Fruit fly (Drosophila melanogaster) whole organism, embryonic: ENCODE measurements around the gene TrpRS.

Source experiments
- CG10565 ChIP-seq: fragments of 200-800 bp; sonication (Bioruptor generic); optimal IDR thresholded peaks from 3 replicates; lab custom pipeline; 2016; ENCODE audit warnings: missing biosample characterization, mild to moderate bottlenecking, missing genetic modification characterization
- CG11085 ChIP-seq: fragments of 200-800 bp; sonication (Bioruptor generic); IDR thresholded peaks from 2 replicates; pipeline ENCODE4 v1.3.6; 2022; ENCODE audit warnings: missing biosample characterization, missing genetic modification characterization
- CG11695 ChIP-seq: fragments of 200-800 bp; sonication (Bioruptor generic); IDR thresholded peaks from 3 replicates; pipeline ENCODE4 v1.3.6; 2022; ENCODE audit warnings: missing biosample characterization, missing genetic modification characterization
- CG11696 ChIP-seq: fragments of 200-800 bp; sonication (Bioruptor generic); IDR thresholded peaks from 2 replicates; pipeline ENCODE4 v1.3.6; 2022; ENCODE audit warnings: missing biosample characterization, missing genetic modification characterization
- CG13123 ChIP-seq: fragments of 200-800 bp; sonication (Bioruptor generic); optimal IDR thresholded peaks from 2 replicates; lab custom pipeline; 2016; ENCODE audit warnings: missing biosample characterization, missing genetic modification characterization
- CG13287 ChIP-seq: fragments of 200-800 bp; sonication (Bioruptor generic); IDR thresholded peaks from 2 replicates; pipeline ENCODE4 v1.3.6; 2022; ENCODE audit warnings: missing biosample characterization, missing genetic modification characterization; ENCODE audit not compliant: partially characterized antibody
- CG13624 ChIP-seq: fragments of 200-800 bp; sonication (Bioruptor generic); optimal IDR thresholded peaks from 2 replicates; lab custom pipeline; 2016; ENCODE audit warnings: missing biosample characterization, missing genetic modification characterization
- CG16815 ChIP-seq: fragments of 200-800 bp; sonication (Bioruptor generic); optimal IDR thresholded peaks from 3 replicates; lab custom pipeline; 2017; ENCODE audit warnings: missing biosample characterization, mild to moderate bottlenecking, missing genetic modification characterization
- CG17328 ChIP-seq: fragments of 200-800 bp; sonication (Bioruptor generic); IDR thresholded peaks from 2 replicates; pipeline ENCODE4 v1.3.6; 2022; ENCODE audit warnings: missing biosample characterization, missing genetic modification characterization
- CG18764 ChIP-seq: fragments of 200-800 bp; sonication (Bioruptor generic); optimal IDR thresholded peaks from 3 replicates; lab custom pipeline; 2016; ENCODE audit warnings: missing biosample characterization, missing genetic modification characterization
- CG30020 ChIP-seq: fragments of 200-800 bp; optimal IDR thresholded peaks from 2 replicates; lab custom pipeline; 2019; ENCODE audit warnings: missing biosample characterization, mild to moderate bottlenecking, missing genetic modification characterization, moderate library complexity
- CG3281 ChIP-seq: fragments of 200-800 bp; sonication (Bioruptor generic); optimal IDR thresholded peaks from 3 replicates; lab custom pipeline; 2017; ENCODE audit warnings: missing biosample characterization, mild to moderate bottlenecking, missing genetic modification characterization
- CG6765 ChIP-seq: fragments of 200-800 bp; sonication (Bioruptor generic); optimal IDR thresholded peaks from 3 replicates; lab custom pipeline; 2017; ENCODE audit warnings: missing biosample characterization, mild to moderate bottlenecking, missing genetic modification characterization
- CG8089 ChIP-seq: fragments of 200-800 bp; sonication (Bioruptor generic); optimal IDR thresholded peaks from 3 replicates; lab custom pipeline; 2016; ENCODE audit warnings: missing biosample characterization, missing genetic modification characterization
- CG8281 ChIP-seq: fragments of 200-800 bp; sonication (Bioruptor generic); optimal IDR thresholded peaks from 2 replicates; lab custom pipeline; 2018; ENCODE audit warnings: missing biosample characterization, mild to moderate bottlenecking, missing genetic modification characterization, moderate library complexity
- CG9609 ChIP-seq: fragments of 200-800 bp; sonication (Bioruptor generic); optimal IDR thresholded peaks from 3 replicates; lab custom pipeline; 2016; ENCODE audit warnings: missing biosample characterization, missing genetic modification characterization
- Chrac-16 ChIP-seq: fragments of 200-800 bp; sonication (Bioruptor generic); optimal IDR thresholded peaks from 3 replicates; lab custom pipeline; 2016; ENCODE audit warnings: missing biosample characterization, missing genetic modification characterization
- CkIIα-i1 ChIP-seq: fragments of 200-800 bp; sonication (Bioruptor generic); IDR thresholded peaks from 2 replicates; pipeline ENCODE4 v1.3.6; 2022; ENCODE audit warnings: missing biosample characterization, missing genetic modification characterization
- Dbx ChIP-seq: fragments of 200-800 bp; sonication (Bioruptor generic); IDR thresholded peaks from 3 replicates; pipeline ENCODE4 v1.3.6; 2022; ENCODE audit warnings: missing biosample characterization, missing genetic modification characterization
- Dip2 ChIP-seq: fragments of 200-800 bp; sonication (Bioruptor generic); IDR thresholded peaks from 2 replicates; pipeline ENCODE4 v1.3.6; 2022; ENCODE audit warnings: missing biosample characterization, missing genetic modification characterization
- Dll ChIP-seq: fragments of 200-800 bp; sonication (Bioruptor generic); IDR thresholded peaks from 4 replicates; pipeline ENCODE4 v1.3.6; 2022; ENCODE audit warnings: missing biosample characterization, missing genetic modification characterization; ENCODE audit not compliant: partially characterized antibody
- Fer3 ChIP-seq: fragments of 200-800 bp; sonication (Bioruptor generic); optimal IDR thresholded peaks from 2 replicates; lab custom pipeline; 2018; ENCODE audit warnings: missing biosample characterization, mild to moderate bottlenecking, missing genetic modification characterization, moderate library complexity
- HLH54F ChIP-seq: fragments of 200-800 bp; sonication (Bioruptor generic); optimal IDR thresholded peaks from 3 replicates; lab custom pipeline; 2016; ENCODE audit warnings: missing biosample characterization, missing genetic modification characterization
- Kr ChIP-seq: fragments of 200-800 bp; sonication (Bioruptor generic); optimal IDR thresholded peaks from 2 replicates; lab custom pipeline; 2017; ENCODE audit warnings: missing biosample characterization, mild to moderate bottlenecking, missing genetic modification characterization
- NK7.1 ChIP-seq: fragments of 200-800 bp; sonication (Bioruptor generic); optimal IDR thresholded peaks from 3 replicates; lab custom pipeline; 2016; ENCODE audit warnings: missing biosample characterization, missing genetic modification characterization
- Oli ChIP-seq: fragments of 200-800 bp; sonication (Bioruptor generic); optimal IDR thresholded peaks from 2 replicates; lab custom pipeline; 2018; ENCODE audit warnings: missing biosample characterization, mild to moderate bottlenecking, missing genetic modification characterization, moderate library complexity
- Poxn ChIP-seq: fragments of 200-800 bp; sonication (Bioruptor generic); IDR thresholded peaks from 2 replicates; pipeline ENCODE4 v1.3.6; 2022; ENCODE audit warnings: missing biosample characterization, missing genetic modification characterization
- Sox102F ChIP-seq: fragments of 200-800 bp; sonication (Bioruptor generic); optimal IDR thresholded peaks from 2 replicates; lab custom pipeline; 2018; ENCODE audit warnings: missing biosample characterization, mild to moderate bottlenecking, missing genetic modification characterization, moderate library complexity
- ac ChIP-seq: fragments of 200-800 bp; sonication (Bioruptor generic); optimal IDR thresholded peaks from 3 replicates; lab custom pipeline; 2017; ENCODE audit warnings: missing biosample characterization, mild to moderate bottlenecking, missing genetic modification characterization
- al ChIP-seq: fragments of 200-800 bp; sonication (Bioruptor generic); IDR thresholded peaks from 2 replicates; pipeline ENCODE4 v1.3.6; 2022; ENCODE audit warnings: missing biosample characterization, missing genetic modification characterization
- ara ChIP-seq: fragments of 200-800 bp; sonication (Bioruptor generic); IDR thresholded peaks from 2 replicates; pipeline ENCODE4 v1.3.6; 2022; ENCODE audit warnings: missing biosample characterization, missing genetic modification characterization
- ash1 ChIP-seq: fragments of 200-800 bp; sonication (Bioruptor generic); optimal IDR thresholded peaks from 2 replicates; lab custom pipeline; 2018; ENCODE audit warnings: missing biosample characterization, mild to moderate bottlenecking, missing genetic modification characterization
- bsh ChIP-seq, 2 experiments: fragments of 200-800 bp; sonication (Bioruptor generic); optimal IDR thresholded peaks; 2 replicates each; lab custom pipeline; 2017 to 2018; ENCODE audit warnings: mild to moderate bottlenecking in 2 of 2, missing biosample characterization in 2 of 2, missing genetic modification characterization in 2 of 2, moderate library complexity in 1 of 2
- danr ChIP-seq: fragments of 200-800 bp; sonication (Bioruptor generic); IDR thresholded peaks from 2 replicates; pipeline ENCODE4 v1.3.6; 2022; ENCODE audit warnings: missing biosample characterization, missing genetic modification characterization
- disco-r ChIP-seq: fragments of 200-800 bp; sonication (Bioruptor generic); optimal IDR thresholded peaks from 2 replicates; lab custom pipeline; 2016; ENCODE audit warnings: missing biosample characterization, missing genetic modification characterization
- dysf ChIP-seq: fragments of 200-800 bp; sonication (Bioruptor generic); IDR thresholded peaks from 3 replicates; pipeline ENCODE4 v1.3.6; 2022; ENCODE audit warnings: missing biosample characterization, missing genetic modification characterization
- emc ChIP-seq: fragments of 200-800 bp; sonication (Bioruptor generic); optimal IDR thresholded peaks from 2 replicates; lab custom pipeline; 2016; ENCODE audit warnings: missing biosample characterization, missing genetic modification characterization
- fd102C ChIP-seq: fragments of 200-800 bp; sonication (Bioruptor generic); optimal IDR thresholded peaks from 2 replicates; lab custom pipeline; 2018; ENCODE audit warnings: missing biosample characterization, mild to moderate bottlenecking, missing genetic modification characterization, moderate library complexity
- hb ChIP-seq: fragments of 200-800 bp; sonication (Bioruptor generic); IDR thresholded peaks from 3 replicates; pipeline ENCODE4 v1.3.6; 2022; ENCODE audit warnings: missing biosample characterization, missing genetic modification characterization; ENCODE audit not compliant: partially characterized antibody
- kay ChIP-seq: fragments of 200-800 bp; sonication (Bioruptor generic); optimal IDR thresholded peaks from 2 replicates; lab custom pipeline; 2016; ENCODE audit warnings: missing biosample characterization, missing genetic modification characterization
- klu ChIP-seq: fragments of 200-800 bp; sonication (Bioruptor generic); IDR thresholded peaks from 2 replicates; pipeline ENCODE4 v1.3.6; 2022; ENCODE audit warnings: missing biosample characterization, missing genetic modification characterization
- kni ChIP-seq: fragments of 200-800 bp; sonication (Bioruptor generic); optimal IDR thresholded peaks from 3 replicates; lab custom pipeline; 2017; ENCODE audit warnings: mild to moderate bottlenecking, missing biosample characterization, missing genetic modification reagents, missing genetic modification characterization
- maf-S ChIP-seq: fragments of 200-800 bp; sonication (Bioruptor generic); optimal IDR thresholded peaks from 2 replicates; lab custom pipeline; 2016; ENCODE audit warnings: missing biosample characterization, missing genetic modification characterization
- pita ChIP-seq: fragments of 200-800 bp; sonication (Bioruptor generic); optimal IDR thresholded peaks from 2 replicates; lab custom pipeline; 2017; ENCODE audit warnings: missing biosample characterization, mild to moderate bottlenecking, missing genetic modification characterization
- psq ChIP-seq: fragments of 200-800 bp; sonication (Bioruptor generic); optimal IDR thresholded peaks from 2 replicates; lab custom pipeline; 2017; ENCODE audit warnings: missing biosample characterization, missing genetic modification characterization
- ro ChIP-seq: fragments of 200-800 bp; sonication (Bioruptor generic); IDR thresholded peaks from 2 replicates; pipeline ENCODE4 v1.3.6; 2022; ENCODE audit warnings: missing biosample characterization, missing genetic modification characterization
- sd ChIP-seq: fragments of 200-800 bp; sonication (Bioruptor generic); optimal IDR thresholded peaks from 3 replicates; lab custom pipeline; 2018; ENCODE audit warnings: missing biosample characterization, mild to moderate bottlenecking, missing genetic modification characterization, moderate library complexity
- tll ChIP-seq, 2 experiments: fragments of 200-800 bp in 1 of 2; fragments of >200 bp in 1 of 2; sonication (Bioruptor generic) in 1 of 2; optimal IDR thresholded peaks; 2 replicates each; lab custom pipeline; 2017 to 2019; ENCODE audit warnings: missing biosample characterization in 2 of 2, missing genetic modification characterization in 2 of 2, mild to moderate bottlenecking in 1 of 2, moderate library complexity in 1 of 2
- unpg ChIP-seq: fragments of 200-800 bp; sonication (Bioruptor generic); optimal IDR thresholded peaks from 3 replicates; lab custom pipeline; 2018; ENCODE audit warnings: missing biosample characterization, mild to moderate bottlenecking, missing genetic modification characterization, moderate library complexity
- vfl ChIP-seq: fragments of 200-800 bp; sonication (Bioruptor generic); optimal IDR thresholded peaks from 2 replicates; lab custom pipeline; 2016; ENCODE audit warnings: missing biosample characterization, missing genetic modification characterization
- wdn ChIP-seq: fragments of 200-800 bp; sonication (Bioruptor generic); IDR thresholded peaks from 2 replicates; pipeline ENCODE4 v1.3.6; 2022; ENCODE audit warnings: missing biosample characterization, missing genetic modification characterization
- zfh2 ChIP-seq: fragments of 200-800 bp; sonication (Bioruptor generic); optimal IDR thresholded peaks from 2 replicates; lab custom pipeline; 2016; ENCODE audit warnings: missing biosample characterization, missing genetic modification characterization

TrpRS gene

dm6 chr3R:9236883-9237267 lies 29.8 kb downstream of the TrpRS start (continued):
- TF ChIP-seq zfh2 (peak; percentile 9), Dip2 (GFP tag; lab: Robert Waterston, UW) (no peak), klu (GFP tag; lab: Robert Waterston, UW) (no peak), Chrac-16 (no peak), CG11696 (no peak), Dbx (GFP tag; lab: Robert Waterston, UW) (peak; percentile 37; the same call in 1 of the 3 replicates), CG10565 (no peak), Sox102F (GFP tag; lab: Kevin White, UChicago) (no peak), Fer3 (tag; lab: Kevin White, UChicago) (peak; percentile 21), ro (GFP tag; lab: Robert Waterston, UW) (no peak), CG13624 (GFP tag; lab: Kevin White, UChicago) (no peak), Dll (no peak), CG17328 (GFP tag; lab: Robert Waterston, UW) (no peak), CG30020 (no peak), CG8281 (tag; lab: Kevin White, UChicago) (no peak), CG11085 (no peak), CkIIα-i1 (GFP tag; lab: Robert Waterston, UW) (no peak), bsh (GFP tag; optimal IDR thresholded peaks at IDR 0.05; lab: Kevin White, UChicago) (no peak), CG11695 (GFP tag; lab: Robert Waterston, UW) (0 out of 3 replicates have a peak, but pooled peaks have one; percentile 8), pita (GFP tag; lab: Kevin White, UChicago) (no peak), ac (no peak), danr (GFP tag; lab: Robert Waterston, UW) (no peak), psq (GFP tag; lab: Kevin White, UChicago) (no peak), disco-r (GFP tag; lab: Kevin White, UChicago) (no peak), sd (peak; percentile 35), Poxn (GFP tag; lab: Robert Waterston, UW) (no peak), ara (GFP tag; lab: Robert Waterston, UW) (no peak), dysf (GFP tag; lab: Robert Waterston, UW) (peak; percentile 16; the same call in 1 of the 3 replicates), CG9609 (GFP tag; lab: Kevin White, UChicago) (no peak), al (GFP tag; lab: Robert Waterston, UW) (no peak), fd102C (no peak), maf-S (GFP tag; lab: Kevin White, UChicago) (no peak), kni (GFP tag; lab: Kevin White, UChicago) (peak; percentile 1), CG3281 (GFP tag; lab: Kevin White, UChicago) (peak; percentile 22), vfl (no peak), unpg (GFP tag; lab: Kevin White, UChicago) (no peak), wdn (GFP tag; lab: Robert Waterston, UW) (0 out of 2 replicates have a peak, but pooled peaks have one; percentile 29), CG6765 (GFP tag; lab: Kevin White, UChicago) (no peak), HLH54F (GFP tag; lab: Kevin White, UChicago) (no peak), NK7.1 (GFP tag; lab: Kevin White, UChicago) (no peak), kay (GFP tag; lab: Kevin White, UChicago) (no peak), CG16815 (no peak), CG18764 (GFP tag; lab: Kevin White, UChicago) (no peak), Oli (tag; lab: Kevin White, UChicago) (no peak), hb (GFP tag; lab: Robert Waterston, UW) (no peak), CG8089 (no peak), ash1 (no peak), Kr (GFP tag; lab: Kevin White, UChicago) (no peak), emc (GFP tag; lab: Kevin White, UChicago) (no peak), tll (GFP tag; optimal IDR thresholded peaks at IDR 0.05; lab: Kevin White, UChicago) (no peak), CG13287 (GFP tag; lab: Robert Waterston, UW) (peak; percentile 11; the same call in 1 of the 2 replicates), CG13123 (GFP tag; lab: Kevin White, UChicago) (no peak)
